Worm (Caenorhabditis elegans): ENCODE data around the gene Y60C6A.1.

ce11 chrV:4787836-4788235 is 4.4 kb downstream of the Y60C6A.1 start:
- no peak for TF ChIP-seq hlh-30 (tag; optimal IDR thresholded peaks at IDR 0.05; ENCODE audit: insufficient read depth)
- TF ChIP-seq C08G9.2 (tag; optimal IDR thresholded peaks at IDR 0.05): no peak
- TF ChIP-seq nhr-11 (tag; optimal IDR thresholded peaks at IDR 0.05): no peak
- TF ChIP-seq ama-1 (optimal IDR thresholded peaks at IDR 0.05): no peak
- no peak for TF ChIP-seq ceh-31 (tag; optimal IDR thresholded peaks at IDR 0.05)
- TF ChIP-seq sox-4 (tag; optimal IDR thresholded peaks at IDR 0.05): no peak
- no peak for TF ChIP-seq ceh-19 (GFP tag; optimal IDR thresholded peaks at IDR 0.05)
- TF ChIP-seq ets-4 (tag; optimal IDR thresholded peaks at IDR 0.05): no peak
- TF ChIP-seq sox-2 (GFP tag; IDR thresholded peaks at IDR 0.05): no peak
